Fruit fly (Drosophila melanogaster) whole organism, embryonic: ENCODE measurements around the gene CG6766.

ENCODE experiments used
- CG13624 ChIP-seq: fragments of 200-800 bp; sonication (Bioruptor generic); optimal IDR thresholded peaks from 2 replicates; lab custom pipeline; 2016; ENCODE audit warnings: missing biosample characterization, missing genetic modification characterization
- CG14050 ChIP-seq: fragments of 200-800 bp; sonication (Bioruptor generic); IDR thresholded peaks from 3 replicates; pipeline ENCODE4 v1.3.6; 2022; ENCODE audit warnings: missing biosample characterization, missing genetic modification characterization
- CG15073 ChIP-seq: fragments of 200-800 bp; sonication (Bioruptor generic); optimal IDR thresholded peaks from 2 replicates; lab custom pipeline; 2016; ENCODE audit warnings: missing biosample characterization, missing genetic modification characterization
- CG2678 ChIP-seq: fragments of 200-800 bp; sonication (Bioruptor generic); optimal IDR thresholded peaks from 3 replicates; lab custom pipeline; 2019; ENCODE audit warnings: missing biosample characterization, mild to moderate bottlenecking, missing genetic modification characterization, moderate library complexity
- CG2889 ChIP-seq: fragments of 200-800 bp; sonication (Bioruptor generic); IDR thresholded peaks from 3 replicates; pipeline ENCODE4 v1.3.6; 2022; ENCODE audit warnings: missing biosample characterization, missing genetic modification characterization
- CG30431 ChIP-seq: fragments of 200-800 bp; sonication (Bioruptor generic); optimal IDR thresholded peaks from 2 replicates; lab custom pipeline; 2017; ENCODE audit warnings: missing biosample characterization, missing genetic modification characterization
- CG3995 ChIP-seq: fragments of 200-800 bp; sonication (Bioruptor generic); optimal IDR thresholded peaks from 3 replicates; lab custom pipeline; 2016; ENCODE audit warnings: missing biosample characterization, missing genetic modification characterization
- CG4328 ChIP-seq: fragments of 200-800 bp; sonication (Bioruptor generic); optimal IDR thresholded peaks from 3 replicates; lab custom pipeline; 2017; ENCODE audit warnings: missing biosample characterization, missing genetic modification reagents, missing genetic modification characterization
- CG43689 ChIP-seq: fragments of 200-800 bp; sonication (Bioruptor generic); IDR thresholded peaks from 2 replicates; pipeline ENCODE4 v1.3.6; 2022; ENCODE audit warnings: missing biosample characterization, missing genetic modification characterization
- CG4820 ChIP-seq: fragments of 200-800 bp; sonication (Bioruptor generic); optimal IDR thresholded peaks from 3 replicates; lab custom pipeline; 2016; ENCODE audit warnings: missing biosample characterization, missing genetic modification characterization
- CG6254 ChIP-seq: fragments of 200-800 bp; sonication (Bioruptor generic); optimal IDR thresholded peaks from 3 replicates; lab custom pipeline; 2017; ENCODE audit warnings: mild to moderate bottlenecking, missing biosample characterization, missing genetic modification reagents, missing genetic modification characterization
- CG7372 ChIP-seq: fragments of 200-800 bp; sonication (Bioruptor generic); IDR thresholded peaks from 2 replicates; pipeline ENCODE4 v1.3.6; 2022; ENCODE audit warnings: missing biosample characterization, missing genetic modification characterization
- CG7745 ChIP-seq: fragments of 200-800 bp; sonication (Bioruptor generic); optimal IDR thresholded peaks from 2 replicates; lab custom pipeline; 2018; ENCODE audit warnings: missing biosample characterization, mild to moderate bottlenecking, missing genetic modification characterization, moderate library complexity
- CG7839 ChIP-seq: fragments of 200-800 bp; sonication (Bioruptor generic); optimal IDR thresholded peaks from 3 replicates; lab custom pipeline; 2018; ENCODE audit warnings: missing biosample characterization, mild to moderate bottlenecking, missing genetic modification characterization, moderate library complexity
- CG7928 ChIP-seq: fragments of 200-800 bp; sonication (Bioruptor generic); optimal IDR thresholded peaks from 2 replicates; lab custom pipeline; 2017; ENCODE audit warnings: missing biosample characterization, mild to moderate bottlenecking, missing genetic modification characterization
- CG9817 ChIP-seq: fragments of 200-800 bp; sonication (Bioruptor generic); optimal IDR thresholded peaks from 2 replicates; lab custom pipeline; 2018; ENCODE audit warnings: missing biosample characterization, mild to moderate bottlenecking, missing genetic modification characterization, moderate library complexity
- CHES-1-like ChIP-seq: fragments of 200-800 bp; sonication (Bioruptor generic); optimal IDR thresholded peaks from 2 replicates; lab custom pipeline; 2016; ENCODE audit warnings: missing biosample characterization, missing genetic modification characterization
- Camta ChIP-seq: fragments of 200-800 bp; sonication (Bioruptor generic); optimal IDR thresholded peaks from 2 replicates; lab custom pipeline; 2016; ENCODE audit warnings: missing biosample characterization, missing genetic modification characterization
- Dbx ChIP-seq: fragments of 200-800 bp; sonication (Bioruptor generic); IDR thresholded peaks from 3 replicates; pipeline ENCODE4 v1.3.6; 2022; ENCODE audit warnings: missing biosample characterization, missing genetic modification characterization
- E2f2 ChIP-seq: fragments of 200-800 bp; sonication (Bioruptor generic); IDR thresholded peaks from 2 replicates; pipeline ENCODE4 v1.3.6; 2022; ENCODE audit warnings: missing biosample characterization, missing genetic modification characterization
- Ets65A ChIP-seq: fragments of 200-800 bp; sonication (Bioruptor generic); peaks from one replicate; lab custom pipeline; 2016; ENCODE audit warnings: missing biosample characterization, missing genetic modification characterization
- HHEX ChIP-seq: fragments of 200-800 bp; sonication (Bioruptor generic); optimal IDR thresholded peaks from 3 replicates; lab custom pipeline; 2017; ENCODE audit warnings: missing biosample characterization, mild to moderate bottlenecking, missing genetic modification characterization, missing genetic modification reagents
- HLHmδ ChIP-seq: fragments of 200-800 bp; sonication (Bioruptor generic); optimal IDR thresholded peaks from 2 replicates; lab custom pipeline; 2018; ENCODE audit warnings: missing biosample characterization, mild to moderate bottlenecking, missing genetic modification characterization, moderate library complexity
- Hr3 ChIP-seq: fragments of 200-800 bp; sonication (Bioruptor generic); optimal IDR thresholded peaks from 3 replicates; lab custom pipeline; 2016; ENCODE audit warnings: missing biosample characterization, missing genetic modification characterization
- MTF-1 ChIP-seq: fragments of 200-800 bp; sonication (Bioruptor generic); optimal IDR thresholded peaks from 2 replicates; lab custom pipeline; 2018; ENCODE audit warnings: missing biosample characterization, mild to moderate bottlenecking, missing genetic modification characterization, borderline replicate concordance
- Meics ChIP-seq: fragments of 200-800 bp; sonication (Bioruptor generic); optimal IDR thresholded peaks from 2 replicates; lab custom pipeline; 2017; ENCODE audit warnings: missing biosample characterization, mild to moderate bottlenecking, missing genetic modification characterization
- NC2β ChIP-seq: fragments of 200-800 bp; sonication (Bioruptor generic); optimal IDR thresholded peaks from 2 replicates; lab custom pipeline; 2016; ENCODE audit warnings: missing biosample characterization, missing genetic modification characterization
- Nf-YB ChIP-seq: fragments of 200-800 bp; sonication (Bioruptor generic); optimal IDR thresholded peaks from 3 replicates; lab custom pipeline; 2019; ENCODE audit warnings: missing biosample characterization, mild to moderate bottlenecking, missing genetic modification characterization, moderate library complexity
- Oli ChIP-seq: fragments of 200-800 bp; sonication (Bioruptor generic); optimal IDR thresholded peaks from 2 replicates; lab custom pipeline; 2018; ENCODE audit warnings: missing biosample characterization, mild to moderate bottlenecking, missing genetic modification characterization, moderate library complexity
- Optix ChIP-seq: fragments of 200-800 bp; sonication (Bioruptor generic); IDR thresholded peaks from 3 replicates; pipeline ENCODE4 v1.3.6; 2022; ENCODE audit warnings: missing biosample characterization, missing genetic modification characterization
- PHDP ChIP-seq: fragments of 200-800 bp; sonication (Bioruptor generic); optimal IDR thresholded peaks from 3 replicates; lab custom pipeline; 2018; ENCODE audit warnings: missing biosample characterization, mild to moderate bottlenecking, missing genetic modification characterization, moderate library complexity
- Side ChIP-seq: fragments of 200-800 bp; sonication (Bioruptor generic); optimal IDR thresholded peaks from 2 replicates; lab custom pipeline; 2016; ENCODE audit warnings: missing biosample characterization, missing genetic modification characterization
- Ssrp ChIP-seq: fragments of 200-800 bp; sonication (Bioruptor generic); optimal IDR thresholded peaks from 2 replicates; lab custom pipeline; 2018; ENCODE audit warnings: missing biosample characterization, mild to moderate bottlenecking, missing genetic modification characterization, moderate library complexity
- YL-1 ChIP-seq: fragments of 200-800 bp; sonication (Bioruptor generic); optimal IDR thresholded peaks from 3 replicates; lab custom pipeline; 2017; ENCODE audit warnings: missing biosample characterization, mild to moderate bottlenecking, missing genetic modification characterization
- ara ChIP-seq: fragments of 200-800 bp; sonication (Bioruptor generic); IDR thresholded peaks from 2 replicates; pipeline ENCODE4 v1.3.6; 2022; ENCODE audit warnings: missing biosample characterization, missing genetic modification characterization
- bab2 ChIP-seq: fragments of 200-800 bp; sonication (Bioruptor generic); optimal IDR thresholded peaks from 2 replicates; lab custom pipeline; 2016; ENCODE audit warnings: missing biosample characterization, missing genetic modification characterization
- bcd ChIP-seq: fragments of 200-800 bp; sonication (Bioruptor generic); optimal IDR thresholded peaks from 2 replicates; lab custom pipeline; 2017; ENCODE audit warnings: missing biosample characterization, mild to moderate bottlenecking, missing genetic modification characterization
- cad ChIP-seq: fragments of >200 bp; optimal IDR thresholded peaks from 2 replicates; lab custom pipeline; 2017; ENCODE audit warnings: missing biosample characterization, missing genetic modification characterization
- chif ChIP-seq, 2 experiments: fragments of 200-800 bp; sonication (Bioruptor generic); optimal IDR thresholded peaks; 3 replicates each; lab custom pipeline; 2016; ENCODE audit warnings: missing biosample characterization in 2 of 2, missing genetic modification characterization in 2 of 2
- chn ChIP-seq: fragments of 200-800 bp; sonication (Bioruptor generic); optimal IDR thresholded peaks from 2 replicates; lab custom pipeline; 2016; ENCODE audit warnings: missing biosample characterization, missing genetic modification characterization
- croc ChIP-seq: fragments of 200-800 bp; sonication (Bioruptor generic); conservative IDR thresholded peaks from 3 replicates; pipeline ENCODE4 v1.3.6; 2022; ENCODE audit warnings: missing biosample characterization, missing genetic modification characterization
- dmrt11E ChIP-seq: fragments of 200-800 bp; sonication (Bioruptor generic); optimal IDR thresholded peaks from 3 replicates; lab custom pipeline; 2018; ENCODE audit warnings: missing biosample characterization, mild to moderate bottlenecking, missing genetic modification characterization, moderate library complexity
- en ChIP-seq: fragments of 200-800 bp; sonication (Bioruptor generic); optimal IDR thresholded peaks from 2 replicates; lab custom pipeline; 2016; ENCODE audit warnings: missing biosample characterization, missing genetic modification characterization
- gcm2 ChIP-seq: fragments of 200-800 bp; sonication (Bioruptor generic); optimal IDR thresholded peaks from 2 replicates; lab custom pipeline; 2016; ENCODE audit warnings: missing biosample characterization, missing genetic modification characterization
- insv ChIP-seq, 2 experiments: fragments of 200-800 bp; sonication (Bioruptor generic); optimal IDR thresholded peaks; 3 replicates each; lab custom pipeline; 2016 to 2018; ENCODE audit warnings: missing biosample characterization in 2 of 2, missing genetic modification characterization in 2 of 2
- ken ChIP-seq: fragments of 200-800 bp; sonication (Bioruptor generic); IDR thresholded peaks from 3 replicates; pipeline ENCODE4 v1.3.6; 2022; ENCODE audit warnings: missing biosample characterization, missing genetic modification characterization
- lilli ChIP-seq: fragments of 200-800 bp; sonication (Bioruptor generic); optimal IDR thresholded peaks from 3 replicates; lab custom pipeline; 2016; ENCODE audit warnings: missing biosample characterization, missing genetic modification characterization
- mam ChIP-seq: fragments of 200-800 bp; sonication (Bioruptor generic); optimal IDR thresholded peaks from 3 replicates; lab custom pipeline; 2016; ENCODE audit warnings: missing biosample characterization, missing genetic modification characterization
- nom ChIP-seq: fragments of 200-800 bp; sonication (Bioruptor generic); optimal IDR thresholded peaks from 2 replicates; lab custom pipeline; 2017; ENCODE audit warnings: missing biosample characterization, missing genetic modification characterization, mild to moderate bottlenecking, moderate library complexity, missing genetic modification reagents
- sug ChIP-seq: fragments of 200-800 bp; optimal IDR thresholded peaks from 2 replicates; lab custom pipeline; 2019; ENCODE audit warnings: missing biosample characterization, mild to moderate bottlenecking, missing genetic modification characterization, moderate library complexity

CG6766 gene

dm6 chr2L:12002922-12003791, 37.3 kb downstream of the CG6766 start (continued):
- TF ChIP-seq insv (GFP tag; optimal IDR thresholded peaks at IDR 0.05; lab: Kevin White, UChicago) (peak in 1 of 2 experiments; percentile 79), CG4328 (peak; percentile 22), CG7928 (no peak), Camta (GFP tag; lab: Kevin White, UChicago) (no peak), chn (GFP tag; lab: Kevin White, UChicago) (peak; percentile 74), CG43689 (GFP tag; lab: Robert Waterston, UW) (no peak), dmrt11E (peak; percentile 27), CG14050 (GFP tag; lab: Robert Waterston, UW) (no peak), CG15073 (GFP tag; lab: Kevin White, UChicago) (no peak), Dbx (GFP tag; lab: Robert Waterston, UW) (no peak), bcd (GFP tag; lab: Kevin White, UChicago) (peak; percentile 27), gcm2 (GFP tag; lab: Kevin White, UChicago) (no peak), sug (tag; lab: Kevin White, UChicago) (peak; percentile 98), NC2β (no peak), PHDP (tag; lab: Kevin White, UChicago) (peak; percentile 8), Ssrp (peak; percentile 14), CG7372 (GFP tag; lab: Robert Waterston, UW) (no peak), CG30431 (no peak), en (no peak), Side (no peak), CG13624 (GFP tag; lab: Kevin White, UChicago) (no peak), CG3995 (no peak), bab2 (GFP tag; lab: Kevin White, UChicago) (peak; percentile 25), mam (GFP tag; lab: Kevin White, UChicago) (no peak), CG7839 (peak; percentile 50), Nf-YB (GFP tag; lab: Kevin White, UChicago) (no peak), Ets65A (GFP tag; lab: Kevin White, UChicago) (peak; percentile 4), YL-1 (no peak), ara (GFP tag; lab: Robert Waterston, UW) (no peak), CG2678 (tag; lab: Kevin White, UChicago) (peak; percentile 49), Oli (tag; lab: Kevin White, UChicago) (peak; percentile 38), nom (peak; percentile 60), CG6254 (GFP tag; lab: Kevin White, UChicago) (peak; percentile 30), Hr3 (GFP tag; lab: Kevin White, UChicago) (peak; percentile 23), HHEX (GFP tag; lab: Kevin White, UChicago) (peak; percentile 25), Optix (GFP tag; lab: Robert Waterston, UW) (no peak), croc (GFP tag; lab: Robert Waterston, UW) (no peak), chif (GFP tag; optimal IDR thresholded peaks at IDR 0.05; lab: Kevin White, UChicago) (peak in 1 of 2 experiments; percentile 23), E2f2 (GFP tag; lab: Robert Waterston, UW) (no peak), Meics (peak; percentile 31), MTF-1 (GFP tag; lab: Kevin White, UChicago) (peak; percentile 44), CG4820 (GFP tag; lab: Kevin White, UChicago) (peak; percentile 13), ken (no peak), HLHmδ (GFP tag; lab: Kevin White, UChicago) (peak; percentile 74), CG2889 (GFP tag; lab: Robert Waterston, UW) (no peak), CG7745 (tag; lab: Kevin White, UChicago) (peak; percentile 96), CHES-1-like (GFP tag; lab: Kevin White, UChicago) (no peak), cad (GFP tag; lab: Kevin White, UChicago) (no peak), CG9817 (peak; percentile 11), lilli (GFP tag; lab: Kevin White, UChicago) (peak; percentile 55)
